Worm (Caenorhabditis elegans) whole organism, young adult: ENCODE results near the gene cyp-32B1.

Source experiments
- B0261.1 ChIP-seq: sonication (generic microtip); optimal IDR thresholded peaks from 2 replicates; lab custom pipeline; 2016; ENCODE audit warnings: mild to moderate bottlenecking, missing genetic modification characterization, moderate library complexity, missing compliant biosample characterization
- D2030.7 ChIP-seq: fragments of 200-800 bp; sonication (Bioruptor generic); IDR thresholded peaks from 2 replicates; pipeline ENCODE4 v1.3.6; 2022; ENCODE audit warnings: missing genetic modification reagents, missing genetic modification characterization, missing compliant biosample characterization
- F49E8.2 ChIP-seq: sonication (generic microtip); optimal IDR thresholded peaks from 3 replicates; lab custom pipeline; 2017; ENCODE audit warnings: missing genetic modification characterization, mild to moderate bottlenecking, missing compliant biosample characterization, antibody characterized with exemption, moderate library complexity; ENCODE audit not compliant: insufficient read depth
- F57A8.1 ChIP-seq: fragments of 200-800 bp; sonication (Bioruptor generic); optimal IDR thresholded peaks from 2 replicates; lab custom pipeline; 2018; ENCODE audit warnings: mild to moderate bottlenecking, missing genetic modification characterization, moderate library complexity, missing compliant biosample characterization
- F57C9.4 ChIP-seq: sonication (generic microtip); optimal IDR thresholded peaks from 2 replicates; lab custom pipeline; 2017; ENCODE audit warnings: mild to moderate bottlenecking, missing genetic modification characterization, missing compliant biosample characterization
- T07F8.4 ChIP-seq: sonication (generic microtip); optimal IDR thresholded peaks from 2 replicates; lab custom pipeline; 2016; ENCODE audit warnings: mild to moderate bottlenecking, missing genetic modification characterization, moderate library complexity, missing compliant biosample characterization
- T26A5.8 ChIP-seq: sonication (generic microtip); optimal IDR thresholded peaks from 2 replicates; lab custom pipeline; 2016; ENCODE audit warnings: missing genetic modification characterization, missing compliant biosample characterization
- Y53F4B.3 ChIP-seq: fragments of 200-800 bp; sonication (Bioruptor generic); IDR thresholded peaks from 2 replicates; pipeline ENCODE4 v1.3.6; 2022; ENCODE audit warnings: missing genetic modification reagents, missing genetic modification characterization, missing compliant biosample characterization
- Y53G8AR.9 ChIP-seq: fragments of 200-800 bp; sonication (Bioruptor generic); conservative IDR thresholded peaks from 2 replicates; pipeline ENCODE4 v1.3.6; 2022; ENCODE audit warnings: missing genetic modification reagents, missing genetic modification characterization, missing compliant biosample characterization
- Y67H2A.10 ChIP-seq: fragments of 200-800 bp; sonication (Bioruptor generic); conservative IDR thresholded peaks from 2 replicates; pipeline ENCODE4 v1.3.6; 2022; ENCODE audit warnings: missing genetic modification reagents, missing genetic modification characterization, missing compliant biosample characterization
- ZK185.1 ChIP-seq: sonication (generic microtip); optimal IDR thresholded peaks from 2 replicates; lab custom pipeline; 2016; ENCODE audit warnings: mild to moderate bottlenecking, missing genetic modification characterization, missing compliant biosample characterization; ENCODE audit not compliant: poor library complexity, severe bottlenecking
- aptf-2 ChIP-seq: fragments of 200-800 bp; sonication (Bioruptor generic); conservative IDR thresholded peaks from 2 replicates; pipeline ENCODE4 v1.3.6; 2022; ENCODE audit warnings: missing genetic modification reagents, missing genetic modification characterization, missing compliant biosample characterization
- atf-7 ChIP-seq: sonication (generic microtip); optimal IDR thresholded peaks from 2 replicates; lab custom pipeline; 2017; ENCODE audit warnings: mild to moderate bottlenecking, missing genetic modification characterization, missing compliant biosample characterization
- bed-1 ChIP-seq: fragments of 200-800 bp; sonication (Bioruptor generic); IDR thresholded peaks from 2 replicates; pipeline ENCODE4 v1.3.6; 2022; ENCODE audit warnings: missing genetic modification reagents, missing genetic modification characterization, missing compliant biosample characterization
- cebp-1 ChIP-seq, 2 experiments: fragments of 200-800 bp in 1 of 2; sonication (Bioruptor generic) in 1 of 2; sonication (generic microtip) in 1 of 2; IDR thresholded peaks in 1 of 2; optimal IDR thresholded peaks in 1 of 2; 2 replicates each; pipeline versions ENCODE4 v1.3.6 to Lab custom; 2017 to 2022; ENCODE audit warnings: missing compliant biosample characterization in 2 of 2, missing genetic modification characterization in 2 of 2, mild to moderate bottlenecking in 1 of 2, missing genetic modification reagents in 1 of 2, moderate library complexity in 1 of 2
- cebp-2 ChIP-seq: fragments of 200-800 bp; sonication (Bioruptor generic); IDR thresholded peaks from 2 replicates; pipeline ENCODE4 v1.3.6; 2022; ENCODE audit warnings: missing genetic modification characterization, missing compliant biosample characterization
- ceh-40 ChIP-seq: fragments of 200-800 bp; sonication (Bioruptor generic); IDR thresholded peaks from 2 replicates; pipeline ENCODE4 v1.3.6; 2022; ENCODE audit warnings: missing genetic modification characterization, missing compliant biosample characterization
- ceh-58 ChIP-seq: fragments of 200-800 bp; sonication (Bioruptor generic); IDR thresholded peaks from 2 replicates; pipeline ENCODE4 v1.3.6; 2022; ENCODE audit warnings: missing genetic modification characterization, missing compliant biosample characterization
- ceh-91 ChIP-seq: fragments of 200-800 bp; sonication (Bioruptor generic); IDR thresholded peaks from 2 replicates; pipeline ENCODE4 v1.3.6; 2022; ENCODE audit warnings: missing genetic modification reagents, missing genetic modification characterization, missing compliant biosample characterization
- chd-7 ChIP-seq: sonication (generic microtip); optimal IDR thresholded peaks from 2 replicates; lab custom pipeline; 2016; ENCODE audit warnings: mild to moderate bottlenecking, missing genetic modification characterization, moderate library complexity, missing compliant biosample characterization
- die-1 ChIP-seq: sonication (generic microtip); optimal IDR thresholded peaks from 2 replicates; lab custom pipeline; 2016; ENCODE audit warnings: missing genotype, mild to moderate bottlenecking, missing genetic modification characterization, missing compliant biosample characterization
- dox-1 ChIP-seq: fragments of 200-800 bp; sonication (Bioruptor generic); IDR thresholded peaks from 2 replicates; pipeline ENCODE4 v1.3.6; 2022; ENCODE audit warnings: missing genetic modification reagents, missing genetic modification characterization, missing compliant biosample characterization
- ekl-4 ChIP-seq: fragments of 200-800 bp; sonication (Bioruptor generic); IDR thresholded peaks from 2 replicates; pipeline ENCODE4 v1.3.6; 2022; ENCODE audit warnings: missing genetic modification reagents, missing genetic modification characterization, missing compliant biosample characterization
- ets-4 ChIP-seq: fragments of 200-800 bp; sonication (Bioruptor generic); optimal IDR thresholded peaks from 2 replicates; lab custom pipeline; 2018; ENCODE audit warnings: mild to moderate bottlenecking, missing genetic modification characterization, missing compliant biosample characterization
- hlh-12 ChIP-seq: sonication (generic microtip); optimal IDR thresholded peaks from 2 replicates; lab custom pipeline; 2016; ENCODE audit warnings: missing genetic modification characterization, missing compliant biosample characterization
- lir-1 ChIP-seq: fragments of 200-800 bp; sonication (Bioruptor generic); conservative IDR thresholded peaks from 2 replicates; pipeline ENCODE4 v1.3.6; 2022; ENCODE audit warnings: missing genetic modification reagents, missing genetic modification characterization, missing compliant biosample characterization
- lsl-1 ChIP-seq: fragments of 200-800 bp; sonication (Bioruptor generic); optimal IDR thresholded peaks from 2 replicates; lab custom pipeline; 2018; ENCODE audit warnings: mild to moderate bottlenecking, missing genetic modification characterization, moderate library complexity, missing compliant biosample characterization
- madf-3 ChIP-seq: fragments of 200-800 bp; sonication (Bioruptor generic); IDR thresholded peaks from 2 replicates; pipeline ENCODE4 v1.3.6; 2022; ENCODE audit warnings: missing genetic modification reagents, missing genetic modification characterization, missing compliant biosample characterization
- madf-8 ChIP-seq: fragments of 200-800 bp; sonication (Bioruptor generic); conservative IDR thresholded peaks from 2 replicates; pipeline ENCODE4 v1.3.6; 2022; ENCODE audit warnings: missing genetic modification reagents, missing genetic modification characterization, missing compliant biosample characterization
- mes-4 ChIP-seq: sonication (generic microtip); optimal IDR thresholded peaks from 2 replicates; lab custom pipeline; 2016; ENCODE audit warnings: missing genotype, missing genetic modification characterization, missing compliant biosample characterization
- nhr-179 ChIP-seq: sonication (generic microtip); optimal IDR thresholded peaks from 2 replicates; lab custom pipeline; 2016; ENCODE audit warnings: mild to moderate bottlenecking, missing genetic modification characterization, missing compliant biosample characterization
- pha-4 ChIP-seq: fragments of 150-350 bp; sonication (generic microtip); optimal IDR thresholded peaks from 2 replicates; lab custom pipeline; 2014; ENCODE audit warnings: missing biosample characterization, missing genetic modification reagents, missing genetic modification characterization
- rcor-1 ChIP-seq: fragments of 200-800 bp; sonication (Bioruptor generic); IDR thresholded peaks from 2 replicates; pipeline ENCODE4 v1.3.6; 2022; ENCODE audit warnings: missing genetic modification reagents, missing genetic modification characterization, missing compliant biosample characterization
- sdz-38 ChIP-seq: sonication (generic microtip); optimal IDR thresholded peaks from 2 replicates; lab custom pipeline; 2016; ENCODE audit warnings: missing genotype, missing genetic modification characterization, missing compliant biosample characterization
- sea-2 ChIP-seq: fragments of 200-800 bp; sonication (Bioruptor generic); IDR thresholded peaks from 2 replicates; pipeline ENCODE4 v1.3.6; 2022; ENCODE audit warnings: missing genetic modification characterization, missing compliant biosample characterization
- somi-1 ChIP-seq: fragments of 200-800 bp; sonication (Bioruptor generic); optimal IDR thresholded peaks from 2 replicates; lab custom pipeline; 2018; ENCODE audit warnings: mild to moderate bottlenecking, missing genetic modification characterization, missing compliant biosample characterization
- sptf-2 ChIP-seq: fragments of 200-800 bp; sonication (Bioruptor generic); optimal IDR thresholded peaks from 2 replicates; lab custom pipeline; 2018; ENCODE audit warnings: mild to moderate bottlenecking, missing genetic modification characterization, missing compliant biosample characterization
- tlf-1 ChIP-seq: fragments of 200-800 bp; sonication (Bioruptor generic); optimal IDR thresholded peaks from 2 replicates; lab custom pipeline; 2018; ENCODE audit warnings: mild to moderate bottlenecking, missing genetic modification characterization, missing compliant biosample characterization
- unc-130 ChIP-seq: sonication (generic microtip); optimal IDR thresholded peaks from 2 replicates; lab custom pipeline; 2016; ENCODE audit warnings: missing genetic modification reagents, missing genetic modification characterization, missing compliant biosample characterization
- ztf-25 ChIP-seq: fragments of 200-800 bp; sonication (Bioruptor generic); IDR thresholded peaks from 2 replicates; pipeline ENCODE4 v1.3.6; 2022; ENCODE audit warnings: missing genetic modification reagents, missing genetic modification characterization, missing compliant biosample characterization
- ztf-28 ChIP-seq: fragments of 200-800 bp; sonication (Bioruptor generic); IDR thresholded peaks from 2 replicates; pipeline ENCODE4 v1.3.6; 2022; ENCODE audit warnings: missing genetic modification reagents, missing genetic modification characterization, missing compliant biosample characterization

Gene cyp-32B1

DNA sequence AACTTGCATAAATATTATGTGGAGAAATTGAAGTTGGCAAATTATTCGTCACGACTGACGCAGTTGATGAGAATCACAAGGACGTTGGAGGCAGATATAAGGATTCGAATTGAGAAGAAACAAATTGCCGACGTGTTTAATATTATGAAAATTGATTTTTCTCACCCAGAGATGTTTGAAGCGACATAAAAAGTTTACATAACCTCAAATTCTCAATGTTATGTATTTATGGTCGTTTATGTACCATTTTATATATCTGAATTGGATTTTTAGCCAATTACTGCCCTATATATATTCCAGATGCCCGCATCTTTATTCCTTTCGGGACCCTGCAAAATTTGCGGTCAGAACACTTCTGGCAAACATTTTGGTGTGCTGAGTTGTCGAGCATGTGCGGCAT lies 27.6 kb upstream of the cyp-32B1 start, which contains the start of gene nhr-126:
TSS of gene nhr-126 (plus strand) at position 301 of the 400 bp plus-strand sequence.
- TF ChIP-seq pha-4 (no peak), lir-1 (no peak), ztf-28 (GFP tag; lab: Robert Waterston, UW) (no peak), dox-1 (GFP tag; lab: Robert Waterston, UW) (no peak), madf-3 (GFP tag; lab: Robert Waterston, UW) (no peak), Y67H2A.10 (no peak), F57C9.4 (no peak), tlf-1 (GFP tag; lab: Kevin White, UChicago) (no peak), F49E8.2 (tag; lab: Kevin White, UChicago) (no peak), Y53G8AR.9 (GFP tag; lab: Robert Waterston, UW) (no peak), B0261.1 (tag; lab: Kevin White, UChicago) (no peak), ceh-91 (GFP tag; lab: Robert Waterston, UW) (no peak), cebp-2 (GFP tag; lab: Robert Waterston, UW) (no peak), lsl-1 (GFP tag; lab: Kevin White, UChicago) (no peak), sdz-38 (tag; lab: Kevin White, UChicago) (no peak), ets-4 (GFP tag; lab: Kevin White, UChicago) (no peak), ztf-25 (no peak), ZK185.1 (tag; lab: Kevin White, UChicago) (no peak)

- TF ChIP-seq sptf-2 (no peak), D2030.7 (GFP tag; lab: Robert Waterston, UW) (no peak), lir-1 (no peak), unc-130 (GFP tag; lab: Kevin White, UChicago) (no peak), ceh-58 (GFP tag; lab: Robert Waterston, UW) (no peak), ekl-4 (no peak), cebp-2 (GFP tag; lab: Robert Waterston, UW) (no peak), F57A8.1 (GFP tag; lab: Kevin White, UChicago) (no peak), lsl-1 (GFP tag; lab: Kevin White, UChicago) (no peak), rcor-1 (GFP tag; lab: Robert Waterston, UW) (no peak), Y53F4B.3 (GFP tag; lab: Robert Waterston, UW) (no peak)
These were observed 25.7 kb upstream of the cyp-32B1 start, which contains the start of gene nhr-18 for ce11 chrV:2226903-2227302. Gene nhr-18, plus strand, starts transcription at chrV:2227203.

ce11 chrV:2225130-2225529 lies 23.9 kb upstream of the cyp-32B1 start, which contains the start of gene nhr-103:
Gene nhr-103, plus strand, starts transcription at chrV:2225430.
- TF ChIP-seq nhr-179 (no peak), aptf-2 (no peak), hlh-12 (tag; lab: Kevin White, UChicago) (no peak), somi-1 (no peak), T26A5.8 (tag; lab: Kevin White, UChicago) (no peak), bed-1 (no peak), ceh-40 (no peak), die-1 (tag; lab: Kevin White, UChicago) (no peak), sea-2 (GFP tag; lab: Robert Waterston, UW) (no peak), mes-4 (tag; lab: Kevin White, UChicago) (no peak), ets-4 (GFP tag; lab: Kevin White, UChicago) (no peak), atf-7 (no peak), ZK185.1 (tag; lab: Kevin White, UChicago) (no peak), F49E8.2 (tag; lab: Kevin White, UChicago) (no peak), rcor-1 (GFP tag; lab: Robert Waterston, UW) (no peak), ztf-28 (GFP tag; lab: Robert Waterston, UW) (no peak), madf-8 (GFP tag; lab: Robert Waterston, UW) (no peak), T07F8.4 (tag; lab: Kevin White, UChicago) (no peak), cebp-1 (GFP tag; IDR thresholded peaks at IDR 0.05; lab: Robert Waterston, UW) (no peak), cebp-1 (tag; optimal IDR thresholded peaks at IDR 0.05; lab: Kevin White, UChicago) (no peak), chd-7 (no peak)
